Worm (Caenorhabditis elegans): ENCODE measurements around the gene Y39C12A.9.

- TF ChIP-seq him-1 (tag; optimal IDR thresholded peaks at IDR 0.05) (no peak), W03F9.2 (tag; optimal IDR thresholded peaks at IDR 0.05) (no peak), dao-5 (tag; optimal IDR thresholded peaks at IDR 0.05) (no peak)
Measured at ce11 chrIV:12265877-12266276, 6.9 kb upstream of the Y39C12A.9 start.
